Fruit fly (Drosophila melanogaster) whole organism, embryonic: ENCODE data around the gene CG34296.
A peak's percentile ranks its signal among the peaks of the same experiment; 100 is the strongest.

Experiments used
- BtbVII ChIP-seq: fragments of 200-800 bp; sonication (Bioruptor generic); optimal IDR thresholded peaks from 3 replicates; lab custom pipeline; 2017; ENCODE audit warnings: missing biosample characterization, mild to moderate bottlenecking, missing genetic modification characterization
- CG10209 ChIP-seq: fragments of 200-800 bp; sonication (Bioruptor generic); optimal IDR thresholded peaks from 3 replicates; lab custom pipeline; 2017; ENCODE audit warnings: missing biosample characterization, mild to moderate bottlenecking, missing genetic modification characterization, missing genetic modification reagents
- CG11085 ChIP-seq: fragments of 200-800 bp; sonication (Bioruptor generic); IDR thresholded peaks from 2 replicates; pipeline ENCODE4 v1.3.6; 2022; ENCODE audit warnings: missing biosample characterization, missing genetic modification characterization
- CG11504 ChIP-seq: fragments of 200-800 bp; sonication (Bioruptor generic); optimal IDR thresholded peaks from 3 replicates; lab custom pipeline; 2019; ENCODE audit warnings: missing biosample characterization, mild to moderate bottlenecking, missing genetic modification characterization, moderate library complexity
- CG12104 ChIP-seq: fragments of 200-800 bp; sonication (Bioruptor generic); optimal IDR thresholded peaks from 3 replicates; lab custom pipeline; 2016; ENCODE audit warnings: missing biosample characterization, missing genetic modification characterization
- CG13775 ChIP-seq: fragments of 200-800 bp; sonication (Bioruptor generic); optimal IDR thresholded peaks from 3 replicates; lab custom pipeline; 2017; ENCODE audit warnings: missing biosample characterization, mild to moderate bottlenecking, missing genetic modification characterization
- CG13894 ChIP-seq: fragments of 200-800 bp; sonication (Bioruptor generic); optimal IDR thresholded peaks from 3 replicates; lab custom pipeline; 2018; ENCODE audit warnings: missing biosample characterization, mild to moderate bottlenecking, missing genetic modification characterization, moderate library complexity
- CG14441 ChIP-seq: fragments of 200-800 bp; sonication (Bioruptor generic); IDR thresholded peaks from 2 replicates; pipeline ENCODE4 v1.3.6; 2022; ENCODE audit warnings: missing biosample characterization, missing genetic modification characterization
- CG15514 ChIP-seq: fragments of 200-800 bp; sonication (Bioruptor generic); optimal IDR thresholded peaks from 3 replicates; lab custom pipeline; 2017; ENCODE audit warnings: missing biosample characterization, missing genetic modification characterization, mild to moderate bottlenecking, moderate library complexity, missing genetic modification reagents
- CG15696 ChIP-seq: fragments of 200-800 bp; sonication (Bioruptor generic); optimal IDR thresholded peaks from 2 replicates; lab custom pipeline; 2019; ENCODE audit warnings: missing biosample characterization, mild to moderate bottlenecking, missing genetic modification characterization, moderate library complexity
- CG17328 ChIP-seq: fragments of 200-800 bp; sonication (Bioruptor generic); IDR thresholded peaks from 2 replicates; pipeline ENCODE4 v1.3.6; 2022; ENCODE audit warnings: missing biosample characterization, missing genetic modification characterization
- CG1832 ChIP-seq: fragments of 200-800 bp; sonication (Bioruptor generic); optimal IDR thresholded peaks from 2 replicates; lab custom pipeline; 2017; ENCODE audit warnings: missing biosample characterization, mild to moderate bottlenecking, missing genetic modification characterization, inconsistent platforms
- CG2120 ChIP-seq: fragments of 200-800 bp; sonication (Bioruptor generic); optimal IDR thresholded peaks from 3 replicates; lab custom pipeline; 2016; ENCODE audit warnings: missing biosample characterization, missing genetic modification characterization
- CG2889 ChIP-seq: fragments of 200-800 bp; sonication (Bioruptor generic); IDR thresholded peaks from 3 replicates; pipeline ENCODE4 v1.3.6; 2022; ENCODE audit warnings: missing biosample characterization, missing genetic modification characterization
- CG6175 ChIP-seq: fragments of 200-800 bp; sonication (Bioruptor generic); IDR thresholded peaks from 3 replicates; pipeline ENCODE4 v1.3.6; 2022; ENCODE audit warnings: missing biosample characterization, missing genetic modification characterization
- CG7987 ChIP-seq: fragments of 200-800 bp; sonication (Bioruptor generic); optimal IDR thresholded peaks from 2 replicates; lab custom pipeline; 2018; ENCODE audit warnings: missing biosample characterization, mild to moderate bottlenecking, missing genetic modification characterization, moderate library complexity
- CG8359 ChIP-seq: fragments of 200-800 bp; sonication (Bioruptor generic); optimal IDR thresholded peaks from 2 replicates; lab custom pipeline; 2017; ENCODE audit warnings: missing biosample characterization, mild to moderate bottlenecking, missing genetic modification characterization, borderline replicate concordance
- ERR ChIP-seq: fragments of 200-800 bp; sonication (Bioruptor generic); optimal IDR thresholded peaks from 2 replicates; lab custom pipeline; 2016; ENCODE audit warnings: missing biosample characterization, missing genetic modification characterization
- GATAe ChIP-seq: fragments of 200-800 bp; sonication (Bioruptor generic); conservative IDR thresholded peaks from 2 replicates; pipeline ENCODE4 v1.3.6; 2022; ENCODE audit warnings: missing biosample characterization, missing genetic modification characterization
- HLHmδ ChIP-seq: fragments of 200-800 bp; sonication (Bioruptor generic); optimal IDR thresholded peaks from 2 replicates; lab custom pipeline; 2018; ENCODE audit warnings: missing biosample characterization, mild to moderate bottlenecking, missing genetic modification characterization, moderate library complexity
- Hmr ChIP-seq: fragments of 200-800 bp; sonication (Bioruptor generic); optimal IDR thresholded peaks from 3 replicates; lab custom pipeline; 2017; ENCODE audit warnings: mild to moderate bottlenecking, missing biosample characterization, missing genetic modification reagents, missing genetic modification characterization
- NC2α ChIP-seq: fragments of 200-800 bp; sonication (Bioruptor generic); optimal IDR thresholded peaks from 2 replicates; lab custom pipeline; 2016; ENCODE audit warnings: missing biosample characterization, missing genetic modification characterization
- NK7.1 ChIP-seq: fragments of 200-800 bp; sonication (Bioruptor generic); optimal IDR thresholded peaks from 3 replicates; lab custom pipeline; 2016; ENCODE audit warnings: missing biosample characterization, missing genetic modification characterization
- Nf-YB ChIP-seq: fragments of 200-800 bp; sonication (Bioruptor generic); optimal IDR thresholded peaks from 3 replicates; lab custom pipeline; 2019; ENCODE audit warnings: missing biosample characterization, mild to moderate bottlenecking, missing genetic modification characterization, moderate library complexity
- Oli ChIP-seq: fragments of 200-800 bp; sonication (Bioruptor generic); optimal IDR thresholded peaks from 2 replicates; lab custom pipeline; 2018; ENCODE audit warnings: missing biosample characterization, mild to moderate bottlenecking, missing genetic modification characterization, moderate library complexity
- Ptx1 ChIP-seq: fragments of 200-800 bp; sonication (Bioruptor generic); IDR thresholded peaks from 2 replicates; pipeline ENCODE4 v1.3.6; 2022; ENCODE audit warnings: missing biosample characterization, missing genetic modification characterization
- Xbp1 ChIP-seq: fragments of 200-800 bp; sonication (Bioruptor generic); optimal IDR thresholded peaks from 3 replicates; lab custom pipeline; 2016; ENCODE audit warnings: missing biosample characterization, mild to moderate bottlenecking, missing genetic modification characterization
- ash1 ChIP-seq: fragments of 200-800 bp; sonication (Bioruptor generic); optimal IDR thresholded peaks from 2 replicates; lab custom pipeline; 2018; ENCODE audit warnings: missing biosample characterization, mild to moderate bottlenecking, missing genetic modification characterization
- ato ChIP-seq: fragments of 200-800 bp; sonication (Bioruptor generic); IDR thresholded peaks from 2 replicates; pipeline ENCODE4 v1.3.6; 2022; ENCODE audit warnings: missing biosample characterization, missing genetic modification characterization; ENCODE audit not compliant: partially characterized antibody
- bigmax ChIP-seq: fragments of 200-800 bp; sonication (Bioruptor generic); optimal IDR thresholded peaks from 2 replicates; lab custom pipeline; 2018; ENCODE audit warnings: missing biosample characterization, mild to moderate bottlenecking, missing genetic modification characterization
- cwo ChIP-seq: fragments of 200-800 bp; sonication (Bioruptor generic); optimal IDR thresholded peaks from 3 replicates; lab custom pipeline; 2017; ENCODE audit warnings: missing biosample characterization, missing genetic modification characterization, mild to moderate bottlenecking, moderate library complexity, missing genetic modification reagents
- dm ChIP-seq: fragments of 200-800 bp; sonication (Bioruptor generic); optimal IDR thresholded peaks from 3 replicates; lab custom pipeline; 2016; ENCODE audit warnings: missing biosample characterization, missing genetic modification characterization
- gcm2 ChIP-seq: fragments of 200-800 bp; sonication (Bioruptor generic); optimal IDR thresholded peaks from 2 replicates; lab custom pipeline; 2016; ENCODE audit warnings: missing biosample characterization, missing genetic modification characterization
- gsb ChIP-seq: fragments of 200-800 bp; sonication (Bioruptor generic); IDR thresholded peaks from 2 replicates; pipeline ENCODE4 v1.3.6; 2022; ENCODE audit warnings: missing biosample characterization, missing genetic modification characterization
- ken ChIP-seq: fragments of 200-800 bp; sonication (Bioruptor generic); IDR thresholded peaks from 3 replicates; pipeline ENCODE4 v1.3.6; 2022; ENCODE audit warnings: missing biosample characterization, missing genetic modification characterization
- kni ChIP-seq: fragments of 200-800 bp; sonication (Bioruptor generic); optimal IDR thresholded peaks from 3 replicates; lab custom pipeline; 2017; ENCODE audit warnings: mild to moderate bottlenecking, missing biosample characterization, missing genetic modification reagents, missing genetic modification characterization
- lab ChIP-seq: fragments of 200-800 bp; sonication (Bioruptor generic); optimal IDR thresholded peaks from 3 replicates; lab custom pipeline; 2017; ENCODE audit warnings: missing biosample characterization, missing genetic modification characterization, mild to moderate bottlenecking, moderate library complexity, missing genetic modification reagents
- lilli ChIP-seq: fragments of 200-800 bp; sonication (Bioruptor generic); optimal IDR thresholded peaks from 3 replicates; lab custom pipeline; 2016; ENCODE audit warnings: missing biosample characterization, missing genetic modification characterization
- lola ChIP-seq, 3 experiments: fragments of >200 bp in 2 of 3; fragments of 200-800 bp in 1 of 3; sonication (Bioruptor generic) in 1 of 3; optimal IDR thresholded peaks; 2 replicates each; lab custom pipeline; 2017 to 2019; ENCODE audit warnings: missing biosample characterization in 3 of 3, missing genetic modification characterization in 3 of 3, mild to moderate bottlenecking in 1 of 3, moderate library complexity in 1 of 3
- nerfin-2 ChIP-seq: fragments of 200-800 bp; sonication (Bioruptor generic); IDR thresholded peaks from 2 replicates; pipeline ENCODE4 v1.3.6; 2022; ENCODE audit warnings: missing biosample characterization, missing genetic modification characterization; ENCODE audit not compliant: partially characterized antibody
- nmo ChIP-seq: fragments of 200-800 bp; sonication (Bioruptor generic); optimal IDR thresholded peaks from 2 replicates; lab custom pipeline; 2018; ENCODE audit warnings: missing biosample characterization, mild to moderate bottlenecking, missing genetic modification characterization, moderate library complexity
- phol ChIP-seq: fragments of 200-800 bp; sonication (Bioruptor generic); optimal IDR thresholded peaks from 3 replicates; lab custom pipeline; 2018; ENCODE audit warnings: missing biosample characterization, mild to moderate bottlenecking, missing genetic modification characterization, moderate library complexity
- pita ChIP-seq: fragments of 200-800 bp; sonication (Bioruptor generic); optimal IDR thresholded peaks from 2 replicates; lab custom pipeline; 2017; ENCODE audit warnings: missing biosample characterization, mild to moderate bottlenecking, missing genetic modification characterization
- slp2 ChIP-seq: fragments of 200-800 bp; sonication (Bioruptor generic); optimal IDR thresholded peaks from 2 replicates; lab custom pipeline; 2016; ENCODE audit warnings: missing biosample characterization, missing genetic modification characterization
- stc ChIP-seq: fragments of 200-800 bp; sonication (Bioruptor generic); IDR thresholded peaks from 2 replicates; pipeline ENCODE4 v1.3.6; 2022; ENCODE audit warnings: missing biosample characterization, missing genetic modification characterization
- stwl ChIP-seq: fragments of 200-800 bp; sonication (Bioruptor generic); optimal IDR thresholded peaks from 3 replicates; lab custom pipeline; 2018; ENCODE audit warnings: missing biosample characterization, mild to moderate bottlenecking, missing genetic modification characterization, moderate library complexity
- tup ChIP-seq: fragments of 200-800 bp; sonication (Bioruptor generic); optimal IDR thresholded peaks from 2 replicates; lab custom pipeline; 2016; ENCODE audit warnings: missing biosample characterization, mild to moderate bottlenecking, missing genetic modification characterization, moderate library complexity
- wdn ChIP-seq: fragments of 200-800 bp; sonication (Bioruptor generic); IDR thresholded peaks from 2 replicates; pipeline ENCODE4 v1.3.6; 2022; ENCODE audit warnings: missing biosample characterization, missing genetic modification characterization
- z ChIP-seq: fragments of 200-800 bp; sonication (Bioruptor generic); IDR thresholded peaks from 3 replicates; pipeline ENCODE4 v1.3.6; 2022; ENCODE audit warnings: missing biosample characterization, missing genetic modification characterization

CG34296 gene

DNA sequence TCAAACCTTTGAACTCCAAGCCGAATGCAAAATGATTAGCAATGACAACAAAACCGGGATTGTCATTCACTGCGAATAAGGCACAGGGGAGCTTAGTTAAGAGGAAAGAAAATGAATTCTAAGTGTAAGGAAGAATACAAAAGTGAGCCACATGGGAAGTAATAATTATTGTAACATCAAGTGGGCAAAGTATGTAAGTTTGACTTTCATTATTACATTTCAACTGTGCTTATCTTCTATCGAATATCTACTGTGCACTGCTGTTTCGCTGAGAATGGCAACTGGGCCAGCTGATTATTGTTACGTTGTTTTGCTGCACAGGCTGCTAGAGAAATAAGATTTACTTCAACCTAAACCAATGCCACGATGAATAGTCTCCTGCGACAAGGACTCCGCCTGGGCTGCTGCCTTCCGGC lies 14.3 kb downstream of the CG34296 start, which contains the start of the genes CG7601 and CIA30 (continued):
- peak; percentile 99 for TF ChIP-seq nmo (GFP tag; lab: Kevin White, UChicago)
- peak; percentile 65 for TF ChIP-seq stwl (tag; lab: Kevin White, UChicago)
- TF ChIP-seq slp2, result peak; percentile 99
- peak; percentile 93 for TF ChIP-seq CG15514 (GFP tag; lab: Kevin White, UChicago)
- peak; percentile 99 for TF ChIP-seq CG15696 (tag; lab: Kevin White, UChicago)
- peak; percentile 70 for TF ChIP-seq bigmax
- TF ChIP-seq CG1832 (GFP tag; lab: Kevin White, UChicago), result no peak
- TF ChIP-seq ato (GFP tag; lab: Robert Waterston, UW), result peak; percentile 63; the same call in 1 of the 2 replicates
- peak; percentile 98 for TF ChIP-seq Hmr (GFP tag; lab: Kevin White, UChicago)
- TF ChIP-seq wdn (GFP tag; lab: Robert Waterston, UW), result peak; percentile 100
- peak; percentile 98 for TF ChIP-seq CG13894 (tag; lab: Kevin White, UChicago)
- TF ChIP-seq Nf-YB (GFP tag; lab: Kevin White, UChicago), result peak; percentile 81
- TF ChIP-seq CG2120 (GFP tag; lab: Kevin White, UChicago), result peak; percentile 99
- TF ChIP-seq gsb (GFP tag; lab: Robert Waterston, UW), result peak; percentile 100
- TF ChIP-seq CG6175 (GFP tag; lab: Robert Waterston, UW), result peak; percentile 100
- peak; percentile 89 for TF ChIP-seq CG8359 (GFP tag; lab: Kevin White, UChicago)
- TF ChIP-seq CG10209, result peak; percentile 97
- peak; percentile 99 for TF ChIP-seq lab (GFP tag; lab: Kevin White, UChicago)
- TF ChIP-seq nerfin-2 (GFP tag; lab: Robert Waterston, UW), result no peak
- peak; percentile 96 for TF ChIP-seq gcm2 (GFP tag; lab: Kevin White, UChicago)
- peak; percentile 100 for TF ChIP-seq stc (GFP tag; lab: Robert Waterston, UW)
- TF ChIP-seq BtbVII (GFP tag; lab: Kevin White, UChicago), result peak; percentile 96
- peak; percentile 98 for TF ChIP-seq CG12104
- TF ChIP-seq ERR, result peak; percentile 98
- TF ChIP-seq GATAe (GFP tag; lab: Robert Waterston, UW), result peak; percentile 100
- TF ChIP-seq cwo (GFP tag; lab: Kevin White, UChicago), result peak; percentile 97
- peak; percentile 100 for TF ChIP-seq CG11085 (GFP tag; lab: Robert Waterston, UW)
- peak; percentile 98 for TF ChIP-seq phol (tag; lab: Kevin White, UChicago)
- peak; percentile 90 for TF ChIP-seq z (GFP tag; lab: Robert Waterston, UW)
- TF ChIP-seq tup, result peak; percentile 97
- no peak for TF ChIP-seq pita (GFP tag; lab: Kevin White, UChicago)
- TF ChIP-seq HLHmδ (GFP tag; lab: Kevin White, UChicago), result no peak
- peak; percentile 95 for TF ChIP-seq kni (GFP tag; lab: Kevin White, UChicago)
- peak; percentile 99 for TF ChIP-seq lilli (GFP tag; lab: Kevin White, UChicago)
- peak; percentile 100 for TF ChIP-seq CG14441 (GFP tag; lab: Robert Waterston, UW)
- TF ChIP-seq dm, result peak; percentile 96
- TF ChIP-seq CG13775 (GFP tag; lab: Kevin White, UChicago), result peak; percentile 96
- TF ChIP-seq Xbp1, result peak; percentile 99
- TF ChIP-seq Oli, result peak; percentile 96
- TF ChIP-seq NC2α (GFP tag; lab: Kevin White, UChicago), result peak; percentile 94
- TF ChIP-seq CG11504 (tag; lab: Kevin White, UChicago), result peak; percentile 97
- TF ChIP-seq Ptx1 (GFP tag; lab: Robert Waterston, UW), result peak; percentile 100
- TF ChIP-seq lola (GFP tag; optimal IDR thresholded peaks at IDR 0.05; lab: Kevin White, UChicago), result peak in 1 of 3 experiments; percentile 93
- peak; percentile 95 for TF ChIP-seq CG7987
- peak; percentile 98 for TF ChIP-seq NK7.1
- peak; percentile 99 for TF ChIP-seq CG2889 (GFP tag; lab: Robert Waterston, UW)
- TF ChIP-seq ken (GFP tag; lab: Robert Waterston, UW), result peak; percentile 100
- peak; percentile 99 for TF ChIP-seq CG17328 (GFP tag; lab: Robert Waterston, UW)
- peak; percentile 94 for TF ChIP-seq ash1 (GFP tag; lab: Kevin White, UChicago)
